Worm (Caenorhabditis elegans) whole organism, L4 larva: ENCODE results near the gene ucr-2.2.

Source experiments
- F10B5.3 ChIP-seq: sonication (generic microtip); optimal IDR thresholded peaks from 2 replicates; lab custom pipeline; 2016; ENCODE audit warnings: mild to moderate bottlenecking, missing genetic modification characterization, missing compliant biosample characterization
- R02D3.7 ChIP-seq: fragments of 150-350 bp; sonication (generic microtip); optimal IDR thresholded peaks from 3 replicates; lab custom pipeline; 2014; ENCODE audit warnings: missing biosample characterization, missing genetic modification characterization
- T20F7.1 ChIP-seq: fragments of 200-800 bp; sonication (Bioruptor generic); optimal IDR thresholded peaks from 2 replicates; lab custom pipeline; 2018; ENCODE audit warnings: mild to moderate bottlenecking, missing genetic modification characterization, missing compliant biosample characterization
- T26A8.4 ChIP-seq: fragments of 200-800 bp; sonication (Bioruptor generic); IDR thresholded peaks from 2 replicates; pipeline ENCODE4 v1.3.6; 2022; ENCODE audit warnings: missing genetic modification characterization, missing compliant biosample characterization
- ceh-20 ChIP-seq: fragments of 200-800 bp; sonication (Bioruptor generic); IDR thresholded peaks from 2 replicates; pipeline ENCODE4 v1.3.6; 2022; ENCODE audit warnings: missing genetic modification reagents, missing genetic modification characterization, missing compliant biosample characterization
- ceh-32 ChIP-seq: sonication (generic microtip); optimal IDR thresholded peaks from 2 replicates; lab custom pipeline; 2016; ENCODE audit warnings: mild to moderate bottlenecking, missing genetic modification characterization, missing compliant biosample characterization; ENCODE audit not compliant: poor library complexity
- ctbp-1 ChIP-seq: fragments of 200-800 bp; sonication (Bioruptor generic); IDR thresholded peaks from 2 replicates; pipeline ENCODE4 v1.3.6; 2022; ENCODE audit warnings: missing genetic modification reagents, missing genetic modification characterization, missing compliant biosample characterization
- daf-12 ChIP-seq: fragments of 150-350 bp; optimal IDR thresholded peaks from 2 replicates; lab custom pipeline; 2014; ENCODE audit warnings: missing biosample characterization, missing genetic modification reagents, missing genetic modification characterization
- daf-16 ChIP-seq, 3 experiments: sonication (generic microtip); optimal IDR thresholded peaks; 2 replicates each; lab custom pipeline; 2016 to 2017; ENCODE audit warnings: missing genetic modification characterization in 3 of 3, missing genetic modification reagents in 3 of 3, mild to moderate bottlenecking in 2 of 3, missing compliant biosample characterization in 2 of 3, missing biosample characterization in 1 of 3, moderate library complexity in 1 of 3
- daf-8 ChIP-seq: fragments of 200-800 bp; sonication (Bioruptor generic); IDR thresholded peaks from 2 replicates; pipeline ENCODE4 v1.3.6; 2022; ENCODE audit warnings: missing genetic modification characterization, missing compliant biosample characterization
- dmd-6 ChIP-seq: fragments of 200-800 bp; sonication (Bioruptor generic); IDR thresholded peaks from 2 replicates; pipeline ENCODE4 v1.3.6; 2022; ENCODE audit warnings: missing genetic modification reagents, missing genetic modification characterization, missing compliant biosample characterization
- dve-1 ChIP-seq: sonication (generic microtip); optimal IDR thresholded peaks from 2 replicates; lab custom pipeline; 2017; ENCODE audit warnings: antibody characterized with exemption, mild to moderate bottlenecking, missing genetic modification characterization, missing compliant biosample characterization; ENCODE audit not compliant: insufficient read depth
- fkh-10 ChIP-seq: fragments of 150-350 bp; optimal IDR thresholded peaks from 2 replicates; lab custom pipeline; 2014; ENCODE audit warnings: missing biosample characterization, missing genetic modification reagents, missing genetic modification characterization
- hlh-11 ChIP-seq: fragments of 200-800 bp; sonication (Bioruptor generic); optimal IDR thresholded peaks from 2 replicates; lab custom pipeline; 2018; ENCODE audit warnings: mild to moderate bottlenecking, missing genetic modification characterization, missing compliant biosample characterization
- lin-13 ChIP-seq: fragments of 150-350 bp; optimal IDR thresholded peaks from 2 replicates; lab custom pipeline; 2014; ENCODE audit warnings: missing biosample characterization, missing genetic modification reagents, missing genetic modification characterization
- lin-39 ChIP-seq: fragments of 150-350 bp; optimal IDR thresholded peaks from 2 replicates; lab custom pipeline; 2014; ENCODE audit warnings: missing biosample characterization, missing genetic modification reagents, missing genetic modification characterization
- madf-5 ChIP-seq, 2 experiments: fragments of 200-800 bp; sonication (Bioruptor generic); IDR thresholded peaks; 2 replicates each; pipeline ENCODE4 v1.3.6; 2022; ENCODE audit warnings: missing compliant biosample characterization in 2 of 2, missing genetic modification characterization in 2 of 2
- madf-9 ChIP-seq: fragments of 200-800 bp; sonication (Bioruptor generic); conservative IDR thresholded peaks from 2 replicates; pipeline ENCODE4 v1.3.6; 2022; ENCODE audit warnings: missing genetic modification reagents, missing genetic modification characterization, missing compliant biosample characterization
- mdt-29 ChIP-seq: fragments of 200-800 bp; sonication (Bioruptor generic); IDR thresholded peaks from 2 replicates; pipeline ENCODE4 v1.3.6; 2022; ENCODE audit warnings: missing genetic modification reagents, missing genetic modification characterization, missing compliant biosample characterization
- mep-1 ChIP-seq: fragments of 150-350 bp; sonication (generic microtip); optimal IDR thresholded peaks from 3 replicates; lab custom pipeline; 2014; ENCODE audit warnings: missing biosample characterization, missing genetic modification characterization
- mxl-2 ChIP-seq: fragments of 200-800 bp; sonication (Bioruptor generic); conservative IDR thresholded peaks from 2 replicates; pipeline ENCODE4 v1.3.6; 2022; ENCODE audit warnings: missing genetic modification reagents, missing genetic modification characterization, missing compliant biosample characterization
- mxl-3 ChIP-seq: fragments of 200-800 bp; sonication (Bioruptor generic); optimal IDR thresholded peaks from 2 replicates; lab custom pipeline; 2018; ENCODE audit warnings: mild to moderate bottlenecking, missing genetic modification characterization, missing compliant biosample characterization
- nhr-102 ChIP-seq: sonication (generic microtip); optimal IDR thresholded peaks from 2 replicates; lab custom pipeline; 2016; ENCODE audit warnings: mild to moderate bottlenecking, missing genetic modification characterization, moderate library complexity, missing compliant biosample characterization
- nhr-28 ChIP-seq: fragments of 150-350 bp; optimal IDR thresholded peaks from 2 replicates; lab custom pipeline; 2014; ENCODE audit warnings: missing biosample characterization, missing genetic modification characterization
- nhr-6 ChIP-seq: fragments of 150-350 bp; optimal IDR thresholded peaks from 2 replicates; lab custom pipeline; 2014; ENCODE audit warnings: missing biosample characterization, missing genetic modification characterization
- nhr-77 ChIP-seq: fragments of 150-350 bp; optimal IDR thresholded peaks from 2 replicates; lab custom pipeline; 2014; ENCODE audit warnings: missing biosample characterization, missing genetic modification characterization
- php-3 ChIP-seq: fragments of 200-800 bp; sonication (Bioruptor generic); IDR thresholded peaks from 2 replicates; pipeline ENCODE4 v1.3.6; 2022; ENCODE audit warnings: missing genetic modification reagents, missing genetic modification characterization, missing compliant biosample characterization
- pqm-1 ChIP-seq: sonication (generic microtip); optimal IDR thresholded peaks from 2 replicates; lab custom pipeline; 2017; ENCODE audit warnings: missing biosample characterization, missing genetic modification characterization
- sdz-12 ChIP-seq: fragments of 200-800 bp; sonication (Bioruptor generic); optimal IDR thresholded peaks from 2 replicates; lab custom pipeline; 2018; ENCODE audit warnings: mild to moderate bottlenecking, missing genetic modification characterization, missing compliant biosample characterization
- set-16 ChIP-seq: fragments of 200-800 bp; sonication (Bioruptor generic); IDR thresholded peaks from 2 replicates; pipeline ENCODE4 v1.3.6; 2022; ENCODE audit warnings: missing genetic modification reagents, missing genetic modification characterization, missing compliant biosample characterization
- snpc-1.2 ChIP-seq: fragments of 200-800 bp; sonication (Bioruptor generic); IDR thresholded peaks from 2 replicates; pipeline ENCODE4 v1.3.6; 2022; ENCODE audit warnings: missing genetic modification reagents, missing genetic modification characterization, missing compliant biosample characterization
- tag-97 ChIP-seq: fragments of 200-800 bp; sonication (Bioruptor generic); IDR thresholded peaks from 2 replicates; pipeline ENCODE4 v1.3.6; 2022; ENCODE audit warnings: missing genetic modification characterization, missing compliant biosample characterization
- unc-130 ChIP-seq: sonication (generic microtip); optimal IDR thresholded peaks from 2 replicates; lab custom pipeline; 2016; ENCODE audit warnings: missing genetic modification reagents, missing genetic modification characterization, missing compliant biosample characterization
- unc-62 ChIP-seq, 3 experiments: fragments of 150-350 bp in 1 of 3; sonication (generic microtip); optimal IDR thresholded peaks in 2 of 3; peaks in 1 of 3; 1 replicate in 1 of 3; 2 replicates in 2 of 3; lab custom pipeline; 2014 to 2017; ENCODE audit warnings: missing biosample characterization in 3 of 3, missing genetic modification characterization in 3 of 3, missing genetic modification reagents in 3 of 3, missing genotype in 1 of 3
- vab-7 ChIP-seq: fragments of 200-800 bp; sonication (Bioruptor generic); IDR thresholded peaks from 2 replicates; pipeline ENCODE4 v1.3.6; 2022; ENCODE audit warnings: missing genetic modification reagents, missing genetic modification characterization, missing compliant biosample characterization
- zag-1 ChIP-seq: fragments of 150-350 bp; optimal IDR thresholded peaks from 2 replicates; lab custom pipeline; 2014; ENCODE audit warnings: missing biosample characterization, missing genetic modification characterization
- zfp-3 ChIP-seq: fragments of 200-800 bp; sonication (Bioruptor generic); conservative IDR thresholded peaks from 2 replicates; pipeline ENCODE4 v1.3.6; 2022; ENCODE audit warnings: missing genetic modification reagents, missing genetic modification characterization, missing compliant biosample characterization
- zip-11 ChIP-seq: fragments of 200-800 bp; sonication (Bioruptor generic); IDR thresholded peaks from 2 replicates; pipeline ENCODE4 v1.3.6; 2022; ENCODE audit warnings: missing genetic modification characterization, missing compliant biosample characterization

ucr-2.2 gene

ce11 chrX:15163118-15163517 is 10.6 kb upstream of the ucr-2.2 start:
- TF ChIP-seq set-16: no peak
- TF ChIP-seq unc-62 (GFP tag; optimal IDR thresholded peaks at IDR 0.05 in 1 of 2; lab: Kevin White, UChicago): peak in 1 of 2 experiments; percentile 96
- TF ChIP-seq unc-62 (tag; optimal IDR thresholded peaks at IDR 0.05; lab: Kevin White, UChicago): no peak

- no peak for TF ChIP-seq snpc-1.2 (GFP tag; lab: Robert Waterston, UW)
- no peak for TF ChIP-seq zfp-3 (GFP tag; lab: Robert Waterston, UW)
- TF ChIP-seq fkh-10 (GFP tag; lab: Kevin White, UChicago): no peak
Observed at ce11 chrX:15164108-15164507, 9.6 kb upstream of the ucr-2.2 start, which contains the start of gene T10B10.9. T10B10.9 (plus strand) TSS chrX:15164408.

DNA sequence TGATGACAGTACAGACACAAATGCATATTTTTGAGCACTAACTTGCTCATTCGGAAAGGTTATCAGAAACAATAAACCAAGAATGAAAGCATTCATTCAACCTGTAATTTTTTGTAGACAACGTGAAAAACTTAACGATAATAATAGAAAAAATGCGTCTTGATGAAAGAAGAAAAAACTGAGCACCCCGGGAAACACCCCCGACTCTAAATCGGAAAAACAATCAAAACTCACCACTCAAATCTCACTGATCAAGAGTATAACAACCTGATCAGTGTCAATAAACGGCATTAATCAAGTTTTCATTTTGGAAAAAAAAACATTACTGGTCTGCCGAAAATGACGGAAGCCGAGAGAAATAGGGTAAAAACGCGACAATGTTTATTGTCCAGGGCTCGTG is 7.6 kb upstream of the ucr-2.2 start, which contains the start of gene T10B10.8:
T10B10.8 (minus strand) TSS at position 101 of the 400 bp plus-strand sequence.
- TF ChIP-seq daf-12 (no peak), nhr-6 (tag; lab: Kevin White, UChicago) (no peak), madf-5 (GFP tag; IDR thresholded peaks at IDR 0.05; lab: Robert Waterston, UW) (no peak), zag-1 (tag; lab: Kevin White, UChicago) (no peak), lin-39 (tag; lab: Kevin White, UChicago) (no peak), unc-130 (no peak), daf-8 (no peak), zip-11 (GFP tag; lab: Robert Waterston, UW) (no peak), ctbp-1 (GFP tag; lab: Robert Waterston, UW) (no peak), T26A8.4 (GFP tag; lab: Robert Waterston, UW) (no peak), ceh-32 (tag; lab: Kevin White, UChicago) (no peak), php-3 (GFP tag; lab: Robert Waterston, UW) (no peak), R02D3.7 (tag; lab: Kevin White, UChicago) (no peak), unc-62 (GFP tag; optimal IDR thresholded peaks at IDR 0.05 in 1 of 2; lab: Kevin White, UChicago) (no peak), unc-62 (tag; optimal IDR thresholded peaks at IDR 0.05; lab: Kevin White, UChicago) (no peak), tag-97 (GFP tag; lab: Robert Waterston, UW) (no peak), ceh-20 (GFP tag; lab: Robert Waterston, UW) (no peak), vab-7 (GFP tag; lab: Robert Waterston, UW) (no peak)

ce11 chrX:15167692-15168091 is 6.0 kb upstream of the ucr-2.2 start:
- TF ChIP-seq pqm-1 (tag; lab: Kevin White, UChicago): peak; percentile 67
- TF ChIP-seq mep-1 (tag; lab: Kevin White, UChicago): no peak
- TF ChIP-seq nhr-102 (tag; lab: Kevin White, UChicago): peak; percentile 53
- no peak for TF ChIP-seq T20F7.1 (GFP tag; lab: Kevin White, UChicago)
- TF ChIP-seq mdt-29 (GFP tag; lab: Robert Waterston, UW): no peak
- TF ChIP-seq lin-13 (GFP tag; lab: Kevin White, UChicago): no peak
- no peak for TF ChIP-seq ctbp-1 (GFP tag; lab: Robert Waterston, UW)
- no peak for TF ChIP-seq F10B5.3 (tag; lab: Kevin White, UChicago)
- TF ChIP-seq daf-16 (GFP tag; optimal IDR thresholded peaks at IDR 0.05; lab: Kevin White, UChicago): no peak
- TF ChIP-seq daf-16 (tag; optimal IDR thresholded peaks at IDR 0.05; lab: Kevin White, UChicago): peak; percentile 91
- peak; percentile 71 for TF ChIP-seq dmd-6 (GFP tag; lab: Robert Waterston, UW)
- TF ChIP-seq mxl-2 (GFP tag; lab: Robert Waterston, UW): no peak
- TF ChIP-seq dve-1 (tag; lab: Kevin White, UChicago): peak; percentile 29
- TF ChIP-seq mxl-3 (GFP tag; lab: Kevin White, UChicago): peak; percentile 11
- peak; percentile 77 for TF ChIP-seq nhr-28 (tag; lab: Kevin White, UChicago)
- peak; percentile 62 for TF ChIP-seq nhr-77 (tag; lab: Kevin White, UChicago)
- TF ChIP-seq snpc-1.2 (GFP tag; lab: Robert Waterston, UW): no peak
- TF ChIP-seq madf-9: no peak
- TF ChIP-seq php-3 (GFP tag; lab: Robert Waterston, UW): peak; percentile 68
- no peak for TF ChIP-seq sdz-12 (GFP tag; lab: Kevin White, UChicago)
- TF ChIP-seq hlh-11 (tag; lab: Kevin White, UChicago): peak; percentile 51
- TF ChIP-seq, all 104 proteins: peak for 10
